Fruit fly (Drosophila melanogaster): ENCODE data around the gene Irc.

The Irc gene

DNA sequence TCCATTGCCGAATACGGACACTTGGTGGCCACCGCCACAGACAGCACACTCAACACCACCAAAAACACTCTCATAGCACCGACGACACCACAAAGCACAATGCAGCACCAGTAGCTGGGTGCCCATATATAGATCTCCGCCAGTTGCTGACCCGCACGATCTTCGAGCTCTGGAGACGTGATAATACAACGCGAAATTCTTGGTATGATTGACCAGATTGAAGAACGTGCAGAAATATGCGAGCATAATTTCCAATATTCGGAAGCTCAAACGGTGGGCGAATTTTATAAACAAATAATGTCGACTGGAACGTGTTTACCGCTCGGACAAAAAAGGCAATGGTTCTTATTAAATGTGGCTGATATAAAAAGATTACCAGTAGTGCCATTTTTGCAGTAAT is 33.3 kb downstream of the Irc start, which contains the start of gene CG4009:
Gene CG4009, minus strand, starts transcription at position 101 of the 400 bp plus-strand sequence.
- TF ChIP-seq insv (optimal IDR thresholded peaks at IDR 0.05), result no peak
- no peak for TF ChIP-seq Myc (optimal IDR thresholded peaks at IDR 0.05)
- TF ChIP-seq Sin3A (optimal IDR thresholded peaks at IDR 0.05), result no peak
- TF ChIP-seq h (optimal IDR thresholded peaks at IDR 0.05), result no peak
- no peak for TF ChIP-seq psq (optimal IDR thresholded peaks at IDR 0.05)
- TF ChIP-seq ttk (optimal IDR thresholded peaks at IDR 0.05), result no peak

dm6 chr3R:17039993-17040807 is 37.5 kb downstream of the Irc start, which contains the start of the genes CG18213 and Trm7-32:
CG18213 (minus strand) TSS chr3R:17040203.
Trm7-32 (plus strand) TSS chr3R:17040682.
- TF ChIP-seq h (optimal IDR thresholded peaks at IDR 0.05) (no peak), insv (optimal IDR thresholded peaks at IDR 0.05) (no peak), Sin3A (optimal IDR thresholded peaks at IDR 0.05) (no peak), Myc (optimal IDR thresholded peaks at IDR 0.05) (no peak), psq (optimal IDR thresholded peaks at IDR 0.05) (no peak)

- no peak for TF ChIP-seq Sin3A (optimal IDR thresholded peaks at IDR 0.05)
- TF ChIP-seq insv (optimal IDR thresholded peaks at IDR 0.05), result no peak
- no peak for TF ChIP-seq psq (optimal IDR thresholded peaks at IDR 0.05)
- TF ChIP-seq h (optimal IDR thresholded peaks at IDR 0.05), result no peak
- TF ChIP-seq ttk (optimal IDR thresholded peaks at IDR 0.05), result no peak
- no peak for TF ChIP-seq Myc (optimal IDR thresholded peaks at IDR 0.05)
These were observed 40.3 kb downstream of the Irc start, which contains the start of the genes bdwf and Patr-1 for dm6 chr3R:17042838-17043569. bdwf (minus strand) TSS chr3R:17043136. Patr-1 (plus strand) TSS chr3R:17043564.

DNA sequence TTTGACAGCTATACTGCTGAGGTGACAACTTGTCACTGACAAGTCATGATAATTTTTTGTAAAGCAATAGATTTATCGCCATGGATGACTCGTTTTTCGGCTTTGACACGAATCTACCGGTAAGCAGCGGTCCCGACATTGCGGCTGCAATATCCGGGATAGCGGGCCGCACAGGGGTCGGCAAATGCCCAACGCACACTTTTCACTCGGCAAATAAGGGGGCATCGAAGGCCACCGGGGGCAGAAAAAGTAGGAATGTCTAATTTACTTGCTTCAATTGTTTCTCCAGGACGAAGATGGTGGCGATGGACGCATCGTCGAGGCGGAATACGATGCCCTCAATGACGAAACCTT is 40.9 kb downstream of the Irc start:
- TF ChIP-seq h (optimal IDR thresholded peaks at IDR 0.05) (no peak), ttk (optimal IDR thresholded peaks at IDR 0.05) (no peak), Myc (optimal IDR thresholded peaks at IDR 0.05) (no peak), psq (optimal IDR thresholded peaks at IDR 0.05) (no peak)

DNA sequence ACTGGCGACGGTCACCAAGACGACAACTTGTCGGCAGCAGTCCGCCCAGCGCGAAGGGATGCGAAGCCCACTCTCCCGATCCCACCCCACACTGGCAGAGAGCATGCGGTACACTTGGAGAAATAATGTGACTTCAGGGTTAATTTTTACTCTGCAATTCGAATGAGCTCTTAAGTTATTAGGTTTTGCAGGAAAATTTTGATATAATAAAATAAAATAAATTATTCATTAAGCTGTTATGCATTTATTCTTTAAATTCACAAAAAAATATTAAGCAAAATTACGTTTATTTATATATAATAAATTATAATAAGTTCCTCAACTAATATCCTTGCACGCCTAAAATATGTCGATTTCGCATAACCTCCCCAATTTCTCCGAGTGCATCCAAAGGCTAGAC is 46.2 kb downstream of the Irc start:
- no peak for TF ChIP-seq ttk (optimal IDR thresholded peaks at IDR 0.05)

dm6 chr3R:17052465-17053149 is 49.9 kb downstream of the Irc start:
- TF ChIP-seq Myc (optimal IDR thresholded peaks at IDR 0.05), result no peak
- TF ChIP-seq insv (optimal IDR thresholded peaks at IDR 0.05), result no peak
- TF ChIP-seq h (optimal IDR thresholded peaks at IDR 0.05), result no peak
- no peak for TF ChIP-seq Sin3A (optimal IDR thresholded peaks at IDR 0.05)
- no peak for TF ChIP-seq psq (optimal IDR thresholded peaks at IDR 0.05)

dm6 chr3R:17053415-17054177 is 50.9 kb downstream of the Irc start, which contains the start of gene Dad:
Dad (plus strand) TSS chr3R:17054007.
- no peak for TF ChIP-seq ttk (optimal IDR thresholded peaks at IDR 0.05)
- no peak for TF ChIP-seq insv (optimal IDR thresholded peaks at IDR 0.05)
- no peak for TF ChIP-seq h (optimal IDR thresholded peaks at IDR 0.05)
- TF ChIP-seq psq (optimal IDR thresholded peaks at IDR 0.05), result no peak
- no peak for TF ChIP-seq Myc (optimal IDR thresholded peaks at IDR 0.05)
- TF ChIP-seq Sin3A (optimal IDR thresholded peaks at IDR 0.05), result no peak

- no peak for TF ChIP-seq Sin3A (optimal IDR thresholded peaks at IDR 0.05)
- no peak for TF ChIP-seq insv (optimal IDR thresholded peaks at IDR 0.05)
- no peak for TF ChIP-seq Myc (optimal IDR thresholded peaks at IDR 0.05)
- no peak for TF ChIP-seq psq (optimal IDR thresholded peaks at IDR 0.05)
- no peak for TF ChIP-seq ttk (optimal IDR thresholded peaks at IDR 0.05)
- TF ChIP-seq h (optimal IDR thresholded peaks at IDR 0.05), result no peak
These were observed 51.9 kb downstream of the Irc start for dm6 chr3R:17054528-17054927.

dm6 chr3R:17056183-17056904 is 53.7 kb downstream of the Irc start:
- TF ChIP-seq insv (optimal IDR thresholded peaks at IDR 0.05) (no peak), Sin3A (optimal IDR thresholded peaks at IDR 0.05) (no peak), psq (optimal IDR thresholded peaks at IDR 0.05) (no peak), h (optimal IDR thresholded peaks at IDR 0.05) (no peak), Myc (optimal IDR thresholded peaks at IDR 0.05) (no peak), ttk (optimal IDR thresholded peaks at IDR 0.05) (no peak)
